Worm (Caenorhabditis elegans) whole organism, L4/young adult: ENCODE measurements around the gene lys-1.

Experiments used
- W03F9.2 ChIP-seq: fragments of 150-350 bp; optimal IDR thresholded peaks from 2 replicates; lab custom pipeline; 2014; ENCODE audit warnings: missing biosample characterization, missing genetic modification characterization
- dao-5 ChIP-seq: sonication (generic microtip); optimal IDR thresholded peaks from 2 replicates; lab custom pipeline; 2016; ENCODE audit warnings: missing genotype, missing genetic modification characterization, moderate library complexity, missing compliant biosample characterization
- him-1 ChIP-seq: sonication (generic microtip); optimal IDR thresholded peaks from 2 replicates; lab custom pipeline; 2016; ENCODE audit warnings: missing genotype, missing genetic modification reagents, missing genetic modification characterization, missing compliant biosample characterization

DNA sequence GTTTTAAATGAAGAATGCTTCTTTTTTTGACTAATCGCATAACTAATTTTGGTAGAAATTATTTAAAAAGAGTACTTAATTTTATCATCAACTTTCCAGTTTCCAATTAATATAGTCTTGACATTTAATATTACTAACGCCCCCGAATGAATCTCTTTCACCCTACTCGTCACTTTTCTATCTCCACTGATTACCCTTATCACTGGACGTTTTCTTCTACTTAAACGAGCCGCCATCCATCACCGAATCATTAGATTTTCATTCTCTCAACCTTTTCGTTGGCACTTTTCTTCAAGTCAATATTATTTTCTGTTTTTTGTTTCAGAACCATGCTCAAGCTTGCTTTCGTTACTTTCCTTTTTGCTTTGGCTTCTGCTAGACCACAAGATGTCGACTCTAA is at the start of gene lys-1:
- TF ChIP-seq him-1, result no peak
- no peak for TF ChIP-seq dao-5
- TF ChIP-seq W03F9.2 (tag; lab: Kevin White, UChicago), result no peak
